Fruit fly (Drosophila melanogaster) whole organism, embryonic: ENCODE data around the gene CG13896.

ENCODE experiments used
- Asciz ChIP-seq: fragments of 200-800 bp; sonication (Bioruptor generic); optimal IDR thresholded peaks from 2 replicates; lab custom pipeline; 2017; ENCODE audit warnings: missing biosample characterization, mild to moderate bottlenecking, missing genetic modification characterization, missing genetic modification reagents
- B-H1 ChIP-seq: fragments of 200-800 bp; sonication (Bioruptor generic); IDR thresholded peaks from 3 replicates; pipeline ENCODE4 v1.3.6; 2022; ENCODE audit warnings: missing biosample characterization, missing genetic modification characterization
- CG1024 ChIP-seq: fragments of 200-800 bp; sonication (Bioruptor generic); IDR thresholded peaks from 2 replicates; pipeline ENCODE4 v1.3.6; 2022; ENCODE audit warnings: missing biosample characterization, missing genetic modification characterization
- CG11398 ChIP-seq: fragments of 200-800 bp; sonication (Bioruptor generic); optimal IDR thresholded peaks from 2 replicates; lab custom pipeline; 2016; ENCODE audit warnings: missing biosample characterization, missing genetic modification characterization
- CG11504 ChIP-seq: fragments of 200-800 bp; sonication (Bioruptor generic); optimal IDR thresholded peaks from 3 replicates; lab custom pipeline; 2019; ENCODE audit warnings: missing biosample characterization, mild to moderate bottlenecking, missing genetic modification characterization, moderate library complexity
- CG12071 ChIP-seq: fragments of 200-800 bp; sonication (Bioruptor generic); optimal IDR thresholded peaks from 3 replicates; lab custom pipeline; 2018; ENCODE audit warnings: missing biosample characterization, mild to moderate bottlenecking, missing genetic modification characterization
- CG13287 ChIP-seq: fragments of 200-800 bp; sonication (Bioruptor generic); IDR thresholded peaks from 2 replicates; pipeline ENCODE4 v1.3.6; 2022; ENCODE audit warnings: missing biosample characterization, missing genetic modification characterization; ENCODE audit not compliant: partially characterized antibody
- CG13296 ChIP-seq: fragments of 200-800 bp; sonication (Bioruptor generic); optimal IDR thresholded peaks from 3 replicates; lab custom pipeline; 2018; ENCODE audit warnings: missing biosample characterization, mild to moderate bottlenecking, missing genetic modification characterization
- CG2889 ChIP-seq: fragments of 200-800 bp; sonication (Bioruptor generic); IDR thresholded peaks from 3 replicates; pipeline ENCODE4 v1.3.6; 2022; ENCODE audit warnings: missing biosample characterization, missing genetic modification characterization
- CG31365 ChIP-seq: fragments of 200-800 bp; sonication (Bioruptor generic); optimal IDR thresholded peaks from 2 replicates; lab custom pipeline; 2018; ENCODE audit warnings: missing biosample characterization, mild to moderate bottlenecking, missing genetic modification characterization
- CG34422 ChIP-seq: fragments of 200-800 bp; sonication (Bioruptor generic); IDR thresholded peaks from 3 replicates; pipeline ENCODE4 v1.3.6; 2022; ENCODE audit warnings: missing biosample characterization, missing genetic modification characterization
- CG6254 ChIP-seq: fragments of 200-800 bp; sonication (Bioruptor generic); optimal IDR thresholded peaks from 3 replicates; lab custom pipeline; 2017; ENCODE audit warnings: mild to moderate bottlenecking, missing biosample characterization, missing genetic modification reagents, missing genetic modification characterization
- CG7372 ChIP-seq: fragments of 200-800 bp; sonication (Bioruptor generic); IDR thresholded peaks from 2 replicates; pipeline ENCODE4 v1.3.6; 2022; ENCODE audit warnings: missing biosample characterization, missing genetic modification characterization
- CG8290 ChIP-seq, 3 experiments: fragments of 200-800 bp; sonication (Bioruptor generic); optimal IDR thresholded peaks; 2 replicates each; lab custom pipeline; 2016 to 2019; ENCODE audit warnings: missing biosample characterization in 3 of 3, missing genetic modification characterization in 3 of 3, mild to moderate bottlenecking in 2 of 3, moderate library complexity in 1 of 3
- CrebB ChIP-seq: fragments of 200-800 bp; sonication (Bioruptor generic); optimal IDR thresholded peaks from 3 replicates; lab custom pipeline; 2018; ENCODE audit warnings: missing biosample characterization, mild to moderate bottlenecking, missing genetic modification characterization
- D19A ChIP-seq: fragments of 200-800 bp; optimal IDR thresholded peaks from 3 replicates; lab custom pipeline; 2019; ENCODE audit warnings: missing biosample characterization, mild to moderate bottlenecking, missing genetic modification characterization, moderate library complexity
- D19B ChIP-seq: fragments of 200-800 bp; sonication (Bioruptor generic); optimal IDR thresholded peaks from 2 replicates; lab custom pipeline; 2017; ENCODE audit warnings: missing biosample characterization, mild to moderate bottlenecking, missing genetic modification characterization
- Drgx ChIP-seq: fragments of 200-800 bp; sonication (Bioruptor generic); IDR thresholded peaks from 2 replicates; pipeline ENCODE4 v1.3.6; 2022; ENCODE audit warnings: missing biosample characterization, missing genetic modification characterization
- ERR ChIP-seq: fragments of 200-800 bp; sonication (Bioruptor generic); optimal IDR thresholded peaks from 2 replicates; lab custom pipeline; 2016; ENCODE audit warnings: missing biosample characterization, missing genetic modification characterization
- HHEX ChIP-seq: fragments of 200-800 bp; sonication (Bioruptor generic); optimal IDR thresholded peaks from 3 replicates; lab custom pipeline; 2017; ENCODE audit warnings: missing biosample characterization, mild to moderate bottlenecking, missing genetic modification characterization, missing genetic modification reagents
- HLH3B ChIP-seq: fragments of 200-800 bp; sonication (Bioruptor generic); IDR thresholded peaks from 2 replicates; pipeline ENCODE4 v1.3.6; 2022; ENCODE audit warnings: missing biosample characterization, missing genetic modification characterization
- Hr78 ChIP-seq, 2 experiments: fragments of 200-800 bp in 1 of 2; fragments of >200 bp in 1 of 2; sonication (Bioruptor generic) in 1 of 2; optimal IDR thresholded peaks; 2 replicates each; lab custom pipeline; 2017 to 2019; ENCODE audit warnings: missing biosample characterization in 2 of 2, missing genetic modification characterization in 2 of 2, mild to moderate bottlenecking in 1 of 2, moderate library complexity in 1 of 2
- Mad ChIP-seq: fragments of 200-800 bp; sonication (Bioruptor generic); optimal IDR thresholded peaks from 2 replicates; lab custom pipeline; 2016; ENCODE audit warnings: missing biosample characterization, missing genetic modification characterization
- Ravus ChIP-seq: fragments of 200-800 bp; sonication (Bioruptor generic); IDR thresholded peaks from 2 replicates; pipeline ENCODE4 v1.3.6; 2022; ENCODE audit warnings: missing biosample characterization, missing genetic modification characterization
- Tbp ChIP-seq: fragments of >200 bp; optimal IDR thresholded peaks from 2 replicates; lab custom pipeline; 2018; ENCODE audit warnings: missing biosample characterization, missing genetic modification characterization
- ara ChIP-seq: fragments of 200-800 bp; sonication (Bioruptor generic); IDR thresholded peaks from 2 replicates; pipeline ENCODE4 v1.3.6; 2022; ENCODE audit warnings: missing biosample characterization, missing genetic modification characterization
- bab2 ChIP-seq: fragments of 200-800 bp; sonication (Bioruptor generic); optimal IDR thresholded peaks from 2 replicates; lab custom pipeline; 2016; ENCODE audit warnings: missing biosample characterization, missing genetic modification characterization
- bbx ChIP-seq: fragments of 200-800 bp; sonication (Bioruptor generic); IDR thresholded peaks from 2 replicates; pipeline ENCODE4 v1.3.6; 2022; ENCODE audit warnings: missing biosample characterization, missing genetic modification characterization; ENCODE audit not compliant: partially characterized antibody
- cwo ChIP-seq: fragments of 200-800 bp; sonication (Bioruptor generic); optimal IDR thresholded peaks from 3 replicates; lab custom pipeline; 2017; ENCODE audit warnings: missing biosample characterization, missing genetic modification characterization, mild to moderate bottlenecking, moderate library complexity, missing genetic modification reagents
- dmrt99B ChIP-seq: fragments of 200-800 bp; sonication (Bioruptor generic); optimal IDR thresholded peaks from 2 replicates; lab custom pipeline; 2018; ENCODE audit warnings: missing biosample characterization, mild to moderate bottlenecking, missing genetic modification characterization, moderate library complexity
- ewg ChIP-seq: fragments of 200-800 bp; sonication (Bioruptor generic); optimal IDR thresholded peaks from 3 replicates; lab custom pipeline; 2017; ENCODE audit warnings: mild to moderate bottlenecking, missing biosample characterization, missing genetic modification reagents, missing genetic modification characterization
- fd102C ChIP-seq: fragments of 200-800 bp; sonication (Bioruptor generic); optimal IDR thresholded peaks from 2 replicates; lab custom pipeline; 2018; ENCODE audit warnings: missing biosample characterization, mild to moderate bottlenecking, missing genetic modification characterization, moderate library complexity
- fd64A ChIP-seq: fragments of 200-800 bp; sonication (Bioruptor generic); optimal IDR thresholded peaks from 3 replicates; lab custom pipeline; 2018; ENCODE audit warnings: missing biosample characterization, mild to moderate bottlenecking, missing genetic modification characterization
- fd96Cb ChIP-seq: fragments of 200-800 bp; sonication (Bioruptor generic); optimal IDR thresholded peaks from 2 replicates; lab custom pipeline; 2018; ENCODE audit warnings: missing biosample characterization, mild to moderate bottlenecking, missing genetic modification characterization, moderate library complexity
- lbe ChIP-seq: fragments of 200-800 bp; sonication (Bioruptor generic); optimal IDR thresholded peaks from 2 replicates; lab custom pipeline; 2016; ENCODE audit warnings: missing biosample characterization, mild to moderate bottlenecking, missing genetic modification characterization
- mam ChIP-seq: fragments of 200-800 bp; sonication (Bioruptor generic); optimal IDR thresholded peaks from 3 replicates; lab custom pipeline; 2016; ENCODE audit warnings: missing biosample characterization, missing genetic modification characterization
- pb ChIP-seq: fragments of 200-800 bp; sonication (Bioruptor generic); optimal IDR thresholded peaks from 3 replicates; lab custom pipeline; 2016; ENCODE audit warnings: missing biosample characterization, missing genetic modification characterization
- peb ChIP-seq: fragments of 200-800 bp; sonication (Bioruptor generic); IDR thresholded peaks from 2 replicates; pipeline ENCODE4 v1.3.6; 2022; ENCODE audit warnings: missing biosample characterization, missing genetic modification characterization
- pzg ChIP-seq: fragments of 200-800 bp; sonication (Bioruptor generic); optimal IDR thresholded peaks from 3 replicates; lab custom pipeline; 2018; ENCODE audit warnings: missing biosample characterization, mild to moderate bottlenecking, missing genetic modification characterization, moderate library complexity
- rib ChIP-seq: fragments of 200-800 bp; sonication (Bioruptor generic); IDR thresholded peaks from 2 replicates; pipeline ENCODE4 v1.3.6; 2022; ENCODE audit warnings: missing biosample characterization, missing genetic modification characterization
- row ChIP-seq: fragments of 200-800 bp; sonication (Bioruptor generic); IDR thresholded peaks from 3 replicates; pipeline ENCODE4 v1.3.6; 2022; ENCODE audit warnings: missing biosample characterization, missing genetic modification characterization
- seq ChIP-seq: fragments of 200-800 bp; sonication (Bioruptor generic); IDR thresholded peaks from 2 replicates; pipeline ENCODE4 v1.3.6; 2022; ENCODE audit warnings: missing biosample characterization, missing genetic modification characterization
- sna ChIP-seq: fragments of 200-800 bp; sonication (Bioruptor generic); IDR thresholded peaks from 2 replicates; pipeline ENCODE4 v1.3.6; 2022; ENCODE audit warnings: missing biosample characterization, missing genetic modification characterization; ENCODE audit not compliant: partially characterized antibody
- stwl ChIP-seq: fragments of 200-800 bp; sonication (Bioruptor generic); optimal IDR thresholded peaks from 3 replicates; lab custom pipeline; 2018; ENCODE audit warnings: missing biosample characterization, mild to moderate bottlenecking, missing genetic modification characterization, moderate library complexity
- twi ChIP-seq: fragments of 200-800 bp; optimal IDR thresholded peaks from 2 replicates; lab custom pipeline; 2019; ENCODE audit warnings: missing biosample characterization, mild to moderate bottlenecking, missing genetic modification characterization, moderate library complexity
- usp ChIP-seq: fragments of >200 bp; optimal IDR thresholded peaks from 2 replicates; lab custom pipeline; 2017; ENCODE audit warnings: missing biosample characterization, missing genetic modification characterization

Gene CG13896

dm6 chr3L:739357-740130 lies 27.9 kb upstream of the CG13896 start (continued):
- TF ChIP-seq ewg (GFP tag; lab: Kevin White, UChicago) (no peak), HHEX (GFP tag; lab: Kevin White, UChicago) (peak; percentile 10), bbx (GFP tag; lab: Robert Waterston, UW) (no peak; the same call in 1 of the 2 replicates), mam (GFP tag; lab: Kevin White, UChicago) (no peak), D19A (peak; percentile 87), CG8290 (GFP tag; optimal IDR thresholded peaks at IDR 0.05; lab: Kevin White, UChicago) (no peak), CG8290 (tag; optimal IDR thresholded peaks at IDR 0.05; lab: Kevin White, UChicago) (peak in 1 of 2 experiments; percentile 7), D19B (GFP tag; lab: Kevin White, UChicago) (peak; percentile 32), CG34422 (GFP tag; lab: Robert Waterston, UW) (0 out of 3 replicates have a peak, but pooled peaks have one; percentile 24), peb (GFP tag; lab: Robert Waterston, UW) (no peak), rib (GFP tag; lab: Robert Waterston, UW) (no peak), lbe (GFP tag; lab: Kevin White, UChicago) (peak; percentile 39), pb (GFP tag; lab: Kevin White, UChicago) (no peak), dmrt99B (tag; lab: Kevin White, UChicago) (peak; percentile 12), CG13296 (GFP tag; lab: Kevin White, UChicago) (no peak), twi (peak; percentile 99), CG1024 (GFP tag; lab: Robert Waterston, UW) (0 out of 2 replicates have a peak, but pooled peaks have one; percentile 11), row (peak; percentile 55), Tbp (GFP tag; lab: Kevin White, UChicago) (no peak), Drgx (peak; percentile 32; the same call in 1 of the 2 replicates), CG12071 (GFP tag; lab: Kevin White, UChicago) (no peak), CG11504 (peak; percentile 95)

- TF ChIP-seq pzg (GFP tag; lab: Kevin White, UChicago) (no peak), B-H1 (peak; percentile 83), cwo (GFP tag; lab: Kevin White, UChicago) (peak; percentile 76), sna (no peak), fd64A (GFP tag; lab: Kevin White, UChicago) (peak; percentile 82), fd96Cb (peak; percentile 92), Mad (peak; percentile 81), CG11398 (GFP tag; lab: Kevin White, UChicago) (no peak), Asciz (GFP tag; lab: Kevin White, UChicago) (peak; percentile 90), HLH3B (GFP tag; lab: Robert Waterston, UW) (peak; percentile 91), fd102C (GFP tag; lab: Kevin White, UChicago) (no peak), CG11504 (peak; percentile 94), seq (GFP tag; lab: Robert Waterston, UW) (peak; percentile 87), Hr78 (GFP tag; optimal IDR thresholded peaks at IDR 0.05; lab: Kevin White, UChicago) (peak in 1 of 2 experiments; percentile 78), CrebB (tag; lab: Kevin White, UChicago) (peak; percentile 71), bab2 (GFP tag; lab: Kevin White, UChicago) (peak; percentile 54), ara (GFP tag; lab: Robert Waterston, UW) (peak; percentile 93), CG7372 (peak; percentile 85), CG6254 (peak; percentile 94), stwl (tag; lab: Kevin White, UChicago) (peak; percentile 17), Ravus (GFP tag; lab: Robert Waterston, UW) (peak; percentile 66), CG13287 (GFP tag; lab: Robert Waterston, UW) (no peak), ERR (GFP tag; lab: Kevin White, UChicago) (peak; percentile 51), CG2889 (GFP tag; lab: Robert Waterston, UW) (peak; percentile 80; the same call in 2 of the 3 replicates), usp (no peak), CG31365 (no peak)
Measured at dm6 chr3L:738523-739356, 27.1 kb upstream of the CG13896 start.
